Worm (Caenorhabditis elegans) whole organism, mixed stage, embryonic: ENCODE results near the gene gst-33.

Experiments
- M03D4.4 ChIP-seq: sonication (generic microtip); optimal IDR thresholded peaks from 2 replicates; lab custom pipeline; 2017; ENCODE audit warnings: mild to moderate bottlenecking, missing genetic modification characterization, missing compliant biosample characterization
- bed-3 ChIP-seq: fragments of 200-800 bp; sonication (Bioruptor generic); optimal IDR thresholded peaks from 3 replicates; lab custom pipeline; 2018; ENCODE audit warnings: mild to moderate bottlenecking, missing genetic modification characterization, moderate library complexity, missing compliant biosample characterization
- blmp-1 ChIP-seq: fragments of 150-350 bp; optimal IDR thresholded peaks from 2 replicates; lab custom pipeline; 2014; ENCODE audit warnings: missing biosample characterization, missing genetic modification characterization
- ceh-39 ChIP-seq: fragments of 150-350 bp; optimal IDR thresholded peaks from 2 replicates; lab custom pipeline; 2014; ENCODE audit warnings: missing biosample characterization, missing genetic modification characterization
- ceh-43 ChIP-seq: fragments of 200-800 bp; sonication (Bioruptor generic); optimal IDR thresholded peaks from 2 replicates; lab custom pipeline; 2018; ENCODE audit warnings: mild to moderate bottlenecking, missing genetic modification characterization, moderate library complexity, missing compliant biosample characterization
- ceh-83 ChIP-seq: fragments of 200-800 bp; sonication (Bioruptor generic); optimal IDR thresholded peaks from 2 replicates; lab custom pipeline; 2018; ENCODE audit warnings: mild to moderate bottlenecking, missing genetic modification characterization, missing compliant biosample characterization
- ces-1 ChIP-seq: fragments of 150-350 bp; optimal IDR thresholded peaks from 2 replicates; lab custom pipeline; 2014; ENCODE audit warnings: missing biosample characterization, missing genetic modification reagents, missing genetic modification characterization
- cnd-1 ChIP-seq: fragments of 200-800 bp; sonication (Bioruptor generic); optimal IDR thresholded peaks from 2 replicates; lab custom pipeline; 2018; ENCODE audit warnings: mild to moderate bottlenecking, missing genetic modification characterization, missing compliant biosample characterization
- drap-1 ChIP-seq: fragments of 200-800 bp; sonication (Bioruptor generic); optimal IDR thresholded peaks from 3 replicates; lab custom pipeline; 2018; ENCODE audit warnings: mild to moderate bottlenecking, missing genetic modification characterization, missing compliant biosample characterization
- elt-3 ChIP-seq: fragments of 150-350 bp; optimal IDR thresholded peaks from 2 replicates; lab custom pipeline; 2014; ENCODE audit warnings: missing biosample characterization, missing genetic modification characterization
- flh-1 ChIP-seq: fragments of 200-800 bp; sonication (Bioruptor generic); optimal IDR thresholded peaks from 2 replicates; lab custom pipeline; 2018; ENCODE audit warnings: mild to moderate bottlenecking, missing genetic modification characterization, moderate library complexity, missing compliant biosample characterization
- hlh-1 ChIP-seq: fragments of 150-350 bp; optimal IDR thresholded peaks from 2 replicates; lab custom pipeline; 2014; ENCODE audit warnings: missing biosample characterization, missing genetic modification reagents, missing genetic modification characterization
- lin-13 ChIP-seq: fragments of 150-350 bp; optimal IDR thresholded peaks from 2 replicates; lab custom pipeline; 2014; ENCODE audit warnings: missing biosample characterization, missing genetic modification characterization
- lsy-2 ChIP-seq: fragments of 150-350 bp; optimal IDR thresholded peaks from 2 replicates; lab custom pipeline; 2014; ENCODE audit warnings: missing biosample characterization, missing genetic modification characterization
- mab-5 ChIP-seq: fragments of 150-350 bp; optimal IDR thresholded peaks from 2 replicates; lab custom pipeline; 2014; ENCODE audit warnings: missing biosample characterization, missing genetic modification characterization
- mep-1 ChIP-seq: fragments of 150-350 bp; optimal IDR thresholded peaks from 2 replicates; lab custom pipeline; 2017; ENCODE audit warnings: missing biosample characterization, missing genetic modification reagents, missing genetic modification characterization, inconsistent platforms
- mls-2 ChIP-seq: sonication (generic microtip); optimal IDR thresholded peaks from 2 replicates; lab custom pipeline; 2016; ENCODE audit warnings: mild to moderate bottlenecking, missing genetic modification characterization, moderate library complexity, missing compliant biosample characterization
- nhr-12 ChIP-seq: fragments of 150-350 bp; optimal IDR thresholded peaks from 2 replicates; lab custom pipeline; 2014; ENCODE audit warnings: missing biosample characterization, missing genetic modification characterization
- nhr-2 ChIP-seq: fragments of 150-350 bp; optimal IDR thresholded peaks from 2 replicates; lab custom pipeline; 2014; ENCODE audit warnings: missing biosample characterization, missing genetic modification characterization
- nhr-28 ChIP-seq: fragments of 150-350 bp; optimal IDR thresholded peaks from 2 replicates; lab custom pipeline; 2014; ENCODE audit warnings: missing biosample characterization, missing genetic modification characterization
- nhr-76 ChIP-seq: sonication (generic microtip); optimal IDR thresholded peaks from 2 replicates; lab custom pipeline; 2017; ENCODE audit warnings: missing biosample characterization, missing genetic modification characterization
- pha-4 ChIP-seq: fragments of 150-350 bp; optimal IDR thresholded peaks from 2 replicates; lab custom pipeline; 2018; ENCODE audit warnings: missing biosample characterization, missing genetic modification reagents, missing genetic modification characterization
- sem-2 ChIP-seq: fragments of 200-800 bp; sonication (Bioruptor generic); optimal IDR thresholded peaks from 2 replicates; lab custom pipeline; 2018; ENCODE audit warnings: mild to moderate bottlenecking, missing genetic modification characterization, missing compliant biosample characterization
- snpc-4 ChIP-seq: fragments of 150-350 bp; optimal IDR thresholded peaks from 2 replicates; lab custom pipeline; 2014; ENCODE audit warnings: missing biosample characterization, missing genetic modification characterization
- sptf-1 ChIP-seq: sonication (generic microtip); optimal IDR thresholded peaks from 2 replicates; lab custom pipeline; 2017; ENCODE audit warnings: mild to moderate bottlenecking, missing genetic modification characterization, moderate library complexity, missing compliant biosample characterization
- tbx-8 ChIP-seq: fragments of 200-800 bp; sonication (Bioruptor generic); optimal IDR thresholded peaks from 2 replicates; lab custom pipeline; 2018; ENCODE audit warnings: mild to moderate bottlenecking, missing genetic modification characterization, moderate library complexity, missing compliant biosample characterization
- unc-120 ChIP-seq: sonication (generic microtip); optimal IDR thresholded peaks from 2 replicates; lab custom pipeline; 2017; ENCODE audit warnings: missing genetic modification characterization, missing compliant biosample characterization; ENCODE audit not compliant: poor library complexity, severe bottlenecking
- unc-39 ChIP-seq: fragments of 150-350 bp; optimal IDR thresholded peaks from 2 replicates; lab custom pipeline; 2014; ENCODE audit warnings: missing biosample characterization, missing genetic modification characterization
- unc-62 ChIP-seq: fragments of 150-350 bp; optimal IDR thresholded peaks from 2 replicates; lab custom pipeline; 2014; ENCODE audit warnings: missing biosample characterization, missing genetic modification reagents, missing genetic modification characterization

gst-33 gene

ce11 chrV:3475021-3475420 lies 6.7 kb upstream of the gst-33 start, which contains the start of gene oac-2:
TSS of gene oac-2 (minus strand) at chrV:3475121.
- no peak for TF ChIP-seq sptf-1 (tag; lab: Kevin White, UChicago)
- TF ChIP-seq sem-2 (GFP tag; lab: Kevin White, UChicago): no peak
- no peak for TF ChIP-seq snpc-4 (tag; lab: Kevin White, UChicago)
- TF ChIP-seq lsy-2 (tag; lab: Kevin White, UChicago): no peak

ce11 chrV:3470782-3471181 lies 2.4 kb upstream of the gst-33 start, which contains the start of gene srbc-29:
TSS of gene srbc-29 (minus strand) at chrV:3470882.
- no peak for TF ChIP-seq elt-3 (tag; lab: Kevin White, UChicago)
- TF ChIP-seq drap-1 (GFP tag; lab: Kevin White, UChicago): no peak
- no peak for TF ChIP-seq unc-39
- no peak for TF ChIP-seq sem-2 (GFP tag; lab: Kevin White, UChicago)
- TF ChIP-seq mep-1 (tag; lab: Kevin White, UChicago): no peak
- no peak for TF ChIP-seq cnd-1
- no peak for TF ChIP-seq hlh-1 (tag; lab: Kevin White, UChicago)
- no peak for TF ChIP-seq nhr-76 (tag; lab: Kevin White, UChicago)

ce11 chrV:3464897-3465296 lies 3.5 kb downstream of the gst-33 start:
- no peak for TF ChIP-seq ceh-39 (tag; lab: Kevin White, UChicago)
- no peak for TF ChIP-seq lsy-2 (tag; lab: Kevin White, UChicago)
- TF ChIP-seq drap-1 (GFP tag; lab: Kevin White, UChicago): no peak
- TF ChIP-seq unc-62 (GFP tag; lab: Kevin White, UChicago): no peak
- TF ChIP-seq blmp-1 (tag; lab: Kevin White, UChicago): no peak
- TF ChIP-seq cnd-1: no peak
- no peak for TF ChIP-seq mab-5 (tag; lab: Kevin White, UChicago)
- no peak for TF ChIP-seq tbx-8 (GFP tag; lab: Kevin White, UChicago)
- TF ChIP-seq nhr-12 (tag; lab: Kevin White, UChicago): no peak
- no peak for TF ChIP-seq sem-2 (GFP tag; lab: Kevin White, UChicago)

ce11 chrV:3463514-3463913 lies 4.8 kb downstream of the gst-33 start, which contains the start of gene slc-28.1:
TSS of gene slc-28.1 (plus strand) at chrV:3463814.
- TF ChIP-seq elt-3 (tag; lab: Kevin White, UChicago): no peak

ce11 chrV:3459919-3460318 lies 8.4 kb downstream of the gst-33 start, which contains the start of gene slc-28.2:
TSS of gene slc-28.2 (plus strand) at chrV:3460219.
- TF ChIP-seq lsy-2 (tag; lab: Kevin White, UChicago): no peak
- TF ChIP-seq elt-3 (tag; lab: Kevin White, UChicago): no peak
- no peak for TF ChIP-seq drap-1 (GFP tag; lab: Kevin White, UChicago)
- no peak for TF ChIP-seq bed-3
- no peak for TF ChIP-seq unc-39
- TF ChIP-seq hlh-1 (tag; lab: Kevin White, UChicago): no peak
- no peak for TF ChIP-seq flh-1
- no peak for TF ChIP-seq mls-2 (tag; lab: Kevin White, UChicago)
- TF ChIP-seq nhr-2: no peak
- TF ChIP-seq, all 35 proteins: peak for 0

- no peak for TF ChIP-seq mep-1 (tag; lab: Kevin White, UChicago)
- TF ChIP-seq ces-1 (GFP tag; lab: Kevin White, UChicago): peak; percentile 93
Measured at ce11 chrV:3455135-3455747, 13.1 kb downstream of the gst-33 start.

- TF ChIP-seq nhr-76 (tag; lab: Kevin White, UChicago) (no peak), mep-1 (tag; lab: Kevin White, UChicago) (no peak), nhr-28 (no peak), blmp-1 (tag; lab: Kevin White, UChicago) (no peak), cnd-1 (peak; percentile 44), tbx-8 (GFP tag; lab: Kevin White, UChicago) (no peak), unc-120 (tag; lab: Kevin White, UChicago) (no peak), M03D4.4 (tag; lab: Kevin White, UChicago) (no peak), pha-4 (no peak), lin-13 (tag; lab: Kevin White, UChicago) (peak; percentile 32), unc-39 (no peak), ces-1 (GFP tag; lab: Kevin White, UChicago) (peak; percentile 93), hlh-1 (tag; lab: Kevin White, UChicago) (peak; percentile 76), ceh-43 (GFP tag; lab: Kevin White, UChicago) (no peak), ceh-83 (GFP tag; lab: Kevin White, UChicago) (no peak), lsy-2 (tag; lab: Kevin White, UChicago) (no peak)
- TF ChIP-seq, all 35 proteins: peak for 4
Measured at ce11 chrV:3454620-3455019, 13.7 kb downstream of the gst-33 start.
